Fruit fly (Drosophila melanogaster) whole organism, embryonic: ENCODE results near the gene scny.

Source experiments
- Ada2b ChIP-seq: fragments of 200-800 bp; sonication (Bioruptor generic); IDR thresholded peaks from 2 replicates; pipeline ENCODE4 v1.3.6; 2022; ENCODE audit warnings: missing biosample characterization, missing genetic modification characterization
- Blimp-1 ChIP-seq: fragments of 200-800 bp; sonication (Bioruptor generic); optimal IDR thresholded peaks from 3 replicates; lab custom pipeline; 2018; ENCODE audit warnings: missing biosample characterization, missing genetic modification characterization, mild to moderate bottlenecking, moderate library complexity, missing genetic modification reagents
- CG10147 ChIP-seq: fragments of 200-800 bp; sonication (Bioruptor generic); optimal IDR thresholded peaks from 2 replicates; lab custom pipeline; 2019; ENCODE audit warnings: missing biosample characterization, mild to moderate bottlenecking, missing genetic modification characterization, moderate library complexity
- CG10209 ChIP-seq: fragments of 200-800 bp; sonication (Bioruptor generic); optimal IDR thresholded peaks from 3 replicates; lab custom pipeline; 2017; ENCODE audit warnings: missing biosample characterization, mild to moderate bottlenecking, missing genetic modification characterization, missing genetic modification reagents
- CG10979 ChIP-seq: fragments of 200-800 bp; sonication (Bioruptor generic); optimal IDR thresholded peaks from 2 replicates; lab custom pipeline; 2018; ENCODE audit warnings: missing biosample characterization, mild to moderate bottlenecking, missing genetic modification characterization, moderate library complexity
- CG11504 ChIP-seq: fragments of 200-800 bp; sonication (Bioruptor generic); optimal IDR thresholded peaks from 3 replicates; lab custom pipeline; 2019; ENCODE audit warnings: missing biosample characterization, mild to moderate bottlenecking, missing genetic modification characterization, moderate library complexity
- CG11696 ChIP-seq: fragments of 200-800 bp; sonication (Bioruptor generic); IDR thresholded peaks from 2 replicates; pipeline ENCODE4 v1.3.6; 2022; ENCODE audit warnings: missing biosample characterization, missing genetic modification characterization
- CG12104 ChIP-seq: fragments of 200-800 bp; sonication (Bioruptor generic); optimal IDR thresholded peaks from 3 replicates; lab custom pipeline; 2016; ENCODE audit warnings: missing biosample characterization, missing genetic modification characterization
- CG12155 ChIP-seq: fragments of 200-800 bp; sonication (Bioruptor generic); optimal IDR thresholded peaks from 3 replicates; lab custom pipeline; 2016; ENCODE audit warnings: missing biosample characterization, missing genetic modification characterization
- CG12659 ChIP-seq: fragments of 200-800 bp; sonication (Bioruptor generic); optimal IDR thresholded peaks from 3 replicates; lab custom pipeline; 2017; ENCODE audit warnings: mild to moderate bottlenecking, missing biosample characterization, missing genetic modification reagents, missing genetic modification characterization
- CG13775 ChIP-seq: fragments of 200-800 bp; sonication (Bioruptor generic); optimal IDR thresholded peaks from 3 replicates; lab custom pipeline; 2017; ENCODE audit warnings: missing biosample characterization, mild to moderate bottlenecking, missing genetic modification characterization
- CG14014 ChIP-seq: fragments of 200-800 bp; sonication (Bioruptor generic); IDR thresholded peaks from 2 replicates; pipeline ENCODE4 v1.3.6; 2022; ENCODE audit warnings: missing biosample characterization, missing genetic modification characterization
- CG15696 ChIP-seq: fragments of 200-800 bp; sonication (Bioruptor generic); optimal IDR thresholded peaks from 2 replicates; lab custom pipeline; 2019; ENCODE audit warnings: missing biosample characterization, mild to moderate bottlenecking, missing genetic modification characterization, moderate library complexity
- CG1602 ChIP-seq: fragments of 200-800 bp; sonication (Bioruptor generic); optimal IDR thresholded peaks from 3 replicates; lab custom pipeline; 2016; ENCODE audit warnings: missing biosample characterization, missing genetic modification characterization
- CG1603 ChIP-seq: fragments of 200-800 bp; sonication (Bioruptor generic); optimal IDR thresholded peaks from 2 replicates; lab custom pipeline; 2019; ENCODE audit warnings: missing biosample characterization, mild to moderate bottlenecking, missing genetic modification characterization, moderate library complexity
- CG1792 ChIP-seq: fragments of 200-800 bp; sonication (Bioruptor generic); optimal IDR thresholded peaks from 2 replicates; lab custom pipeline; 2016; ENCODE audit warnings: missing biosample characterization, missing genetic modification characterization
- CG2875 ChIP-seq: fragments of 200-800 bp; sonication (Bioruptor generic); optimal IDR thresholded peaks from 2 replicates; lab custom pipeline; 2017; ENCODE audit warnings: missing biosample characterization, mild to moderate bottlenecking, missing genetic modification characterization, missing genetic modification reagents
- CG3281 ChIP-seq: fragments of 200-800 bp; sonication (Bioruptor generic); optimal IDR thresholded peaks from 3 replicates; lab custom pipeline; 2017; ENCODE audit warnings: missing biosample characterization, mild to moderate bottlenecking, missing genetic modification characterization
- CG4360 ChIP-seq: fragments of 200-800 bp; sonication (Bioruptor generic); IDR thresholded peaks from 2 replicates; pipeline ENCODE4 v1.3.6; 2022; ENCODE audit warnings: missing biosample characterization, missing genetic modification characterization
- CG4617 ChIP-seq: fragments of 200-800 bp; sonication (Bioruptor generic); optimal IDR thresholded peaks from 3 replicates; lab custom pipeline; 2016; ENCODE audit warnings: missing biosample characterization, missing genetic modification characterization, borderline replicate concordance
- CG8290 ChIP-seq, 3 experiments: fragments of 200-800 bp; sonication (Bioruptor generic); optimal IDR thresholded peaks; 2 replicates each; lab custom pipeline; 2016 to 2019; ENCODE audit warnings: missing biosample characterization in 3 of 3, missing genetic modification characterization in 3 of 3, mild to moderate bottlenecking in 2 of 3, moderate library complexity in 1 of 3
- CG8924 ChIP-seq: fragments of 200-800 bp; optimal IDR thresholded peaks from 3 replicates; lab custom pipeline; 2019; ENCODE audit warnings: missing biosample characterization, mild to moderate bottlenecking, missing genetic modification characterization, moderate library complexity
- Chrac-16 ChIP-seq: fragments of 200-800 bp; sonication (Bioruptor generic); optimal IDR thresholded peaks from 3 replicates; lab custom pipeline; 2016; ENCODE audit warnings: missing biosample characterization, missing genetic modification characterization
- CoRest ChIP-seq: fragments of 200-800 bp; sonication (Bioruptor generic); optimal IDR thresholded peaks from 3 replicates; lab custom pipeline; 2018; ENCODE audit warnings: missing biosample characterization, mild to moderate bottlenecking, missing genetic modification characterization, moderate library complexity
- Dbx ChIP-seq: fragments of 200-800 bp; sonication (Bioruptor generic); IDR thresholded peaks from 3 replicates; pipeline ENCODE4 v1.3.6; 2022; ENCODE audit warnings: missing biosample characterization, missing genetic modification characterization
- Dip3 ChIP-seq: fragments of 200-800 bp; sonication (Bioruptor generic); optimal IDR thresholded peaks from 3 replicates; lab custom pipeline; 2016; ENCODE audit warnings: missing biosample characterization, missing genetic modification characterization
- H2.0 ChIP-seq: fragments of 200-800 bp; sonication (Bioruptor generic); IDR thresholded peaks from 2 replicates; pipeline ENCODE4 v1.3.6; 2022; ENCODE audit warnings: missing biosample characterization, missing genetic modification characterization
- Hmx ChIP-seq: fragments of 200-800 bp; sonication (Bioruptor generic); optimal IDR thresholded peaks from 2 replicates; lab custom pipeline; 2016; ENCODE audit warnings: missing biosample characterization, missing genetic modification characterization
- NC2β ChIP-seq: fragments of 200-800 bp; sonication (Bioruptor generic); optimal IDR thresholded peaks from 2 replicates; lab custom pipeline; 2016; ENCODE audit warnings: missing biosample characterization, missing genetic modification characterization
- NfI ChIP-seq: fragments of 200-800 bp; sonication (Bioruptor generic); optimal IDR thresholded peaks from 3 replicates; lab custom pipeline; 2018; ENCODE audit warnings: missing biosample characterization, mild to moderate bottlenecking, missing genetic modification characterization, moderate library complexity
- Rfx ChIP-seq: fragments of 200-800 bp; sonication (Bioruptor generic); IDR thresholded peaks from 2 replicates; pipeline ENCODE4 v1.3.6; 2022; ENCODE audit warnings: missing biosample characterization, missing genetic modification characterization
- TFAM ChIP-seq: fragments of 200-800 bp; sonication (Bioruptor generic); optimal IDR thresholded peaks from 2 replicates; lab custom pipeline; 2017; ENCODE audit warnings: missing biosample characterization, missing genetic modification characterization, inconsistent platforms
- Taf1 ChIP-seq: fragments of 200-800 bp; sonication (Bioruptor generic); IDR thresholded peaks from 2 replicates; pipeline ENCODE4 v1.3.6; 2022; ENCODE audit warnings: missing biosample characterization, missing genetic modification characterization
- btn ChIP-seq: fragments of 200-800 bp; sonication (Bioruptor generic); optimal IDR thresholded peaks from 2 replicates; lab custom pipeline; 2016; ENCODE audit warnings: missing biosample characterization, missing genetic modification characterization
- cas ChIP-seq: fragments of 200-800 bp; sonication (Bioruptor generic); IDR thresholded peaks from 2 replicates; pipeline ENCODE4 v1.3.6; 2022; ENCODE audit warnings: missing biosample characterization, missing genetic modification characterization
- esg ChIP-seq: fragments of 200-800 bp; sonication (Bioruptor generic); conservative IDR thresholded peaks from 2 replicates; pipeline ENCODE4 v1.3.6; 2022; ENCODE audit warnings: missing biosample characterization, missing genetic modification characterization
- fd64A ChIP-seq: fragments of 200-800 bp; sonication (Bioruptor generic); optimal IDR thresholded peaks from 3 replicates; lab custom pipeline; 2018; ENCODE audit warnings: missing biosample characterization, mild to moderate bottlenecking, missing genetic modification characterization
- gfzf ChIP-seq: fragments of 200-800 bp; sonication (Bioruptor generic); optimal IDR thresholded peaks from 2 replicates; lab custom pipeline; 2016; ENCODE audit warnings: missing biosample characterization, mild to moderate bottlenecking, missing genetic modification characterization, moderate library complexity
- grn ChIP-seq: fragments of 200-800 bp; sonication (Bioruptor generic); optimal IDR thresholded peaks from 3 replicates; lab custom pipeline; 2017; ENCODE audit warnings: missing biosample characterization, missing genetic modification characterization
- h ChIP-seq: fragments of >200 bp; optimal IDR thresholded peaks from 2 replicates; lab custom pipeline; 2017
- ind ChIP-seq: fragments of 200-800 bp; sonication (Bioruptor generic); optimal IDR thresholded peaks from 3 replicates; lab custom pipeline; 2016; ENCODE audit warnings: missing biosample characterization, missing genetic modification characterization
- lilli ChIP-seq: fragments of 200-800 bp; sonication (Bioruptor generic); optimal IDR thresholded peaks from 3 replicates; lab custom pipeline; 2016; ENCODE audit warnings: missing biosample characterization, missing genetic modification characterization
- lmd ChIP-seq: fragments of 200-800 bp; sonication (Bioruptor generic); IDR thresholded peaks from 2 replicates; pipeline ENCODE4 v1.3.6; 2022; ENCODE audit warnings: missing biosample characterization, missing genetic modification characterization
- luna ChIP-seq: fragments of 200-800 bp; sonication (Bioruptor generic); optimal IDR thresholded peaks from 2 replicates; lab custom pipeline; 2016; ENCODE audit warnings: missing biosample characterization, missing genetic modification characterization
- mam ChIP-seq: fragments of 200-800 bp; sonication (Bioruptor generic); optimal IDR thresholded peaks from 3 replicates; lab custom pipeline; 2016; ENCODE audit warnings: missing biosample characterization, missing genetic modification characterization
- pan ChIP-seq, 4 experiments: fragments of >200 bp in 3 of 4; fragments of 200-800 bp in 1 of 4; sonication (Bioruptor generic) in 1 of 4; optimal IDR thresholded peaks in 3 of 4; IDR thresholded peaks in 1 of 4; 2 replicates each; pipeline versions ENCODE4 v1.3.6 to Lab custom; 2017 to 2022; ENCODE audit warnings: missing biosample characterization in 2 of 4, missing genetic modification characterization in 2 of 4, mixed read lengths in 1 of 4
- salm ChIP-seq: fragments of 200-800 bp; sonication (Bioruptor generic); optimal IDR thresholded peaks from 2 replicates; lab custom pipeline; 2018; ENCODE audit warnings: missing biosample characterization, mild to moderate bottlenecking, missing genetic modification characterization
- sens-2 ChIP-seq: fragments of 200-800 bp; sonication (Bioruptor generic); IDR thresholded peaks from 2 replicates; pipeline ENCODE4 v1.3.6; 2022; ENCODE audit warnings: missing biosample characterization, missing genetic modification characterization
- slp2 ChIP-seq: fragments of 200-800 bp; sonication (Bioruptor generic); optimal IDR thresholded peaks from 2 replicates; lab custom pipeline; 2016; ENCODE audit warnings: missing biosample characterization, missing genetic modification characterization
- stc ChIP-seq: fragments of 200-800 bp; sonication (Bioruptor generic); IDR thresholded peaks from 2 replicates; pipeline ENCODE4 v1.3.6; 2022; ENCODE audit warnings: missing biosample characterization, missing genetic modification characterization
- yki ChIP-seq: fragments of >200 bp; optimal IDR thresholded peaks from 3 replicates; lab custom pipeline; 2018

The scny gene

dm6 chr3L:5819310-5819709, 50.5 kb downstream of the scny start (continued):
- TF ChIP-seq CG12104 (GFP tag; lab: Kevin White, UChicago) (no peak), Ada2b (peak; percentile 51), CG4360 (no peak), CG14014 (GFP tag; lab: Robert Waterston, UW) (peak; percentile 36; the same call in 1 of the 2 replicates), H2.0 (peak; percentile 4; the same call in 1 of the 2 replicates), grn (GFP tag; lab: Kevin White, UChicago) (no peak), Dip3 (GFP tag; lab: Kevin White, UChicago) (peak; percentile 42), CG15696 (no peak), Hmx (GFP tag; lab: Kevin White, UChicago) (no peak), btn (GFP tag; lab: Kevin White, UChicago) (no peak), CG10209 (GFP tag; lab: Kevin White, UChicago) (peak; percentile 31), pan (optimal IDR thresholded peaks at IDR 0.05; lab: Kevin White, UChicago) (no peak), pan (GFP tag; optimal IDR thresholded peaks at IDR 0.05 in 1 of 2, IDR thresholded peaks at IDR 0.05 in 1 of 2) (peak in 1 of 2 experiments; percentile 44), CG12659 (GFP tag; lab: Kevin White, UChicago) (peak; percentile 3), NfI (GFP tag; lab: Kevin White, UChicago) (peak; percentile 2), CG2875 (GFP tag; lab: Kevin White, UChicago) (peak; percentile 15), TFAM (no peak), stc (GFP tag; lab: Robert Waterston, UW) (peak; percentile 33; the same call in 1 of the 2 replicates), Blimp-1 (peak; percentile 14), gfzf (GFP tag; lab: Kevin White, UChicago) (no peak), CG11504 (tag; lab: Kevin White, UChicago) (peak; percentile 47), salm (tag; lab: Kevin White, UChicago) (peak; percentile 6), ind (GFP tag; lab: Kevin White, UChicago) (peak; percentile 33), CG1792 (GFP tag; lab: Kevin White, UChicago) (no peak), NC2β (GFP tag; lab: Kevin White, UChicago) (no peak), CG8924 (no peak), Dbx (0 out of 3 replicates have a peak, but pooled peaks have one; percentile 25), CG12155 (GFP tag; lab: Kevin White, UChicago) (peak; percentile 35), yki (lab: Kevin White, UChicago) (no peak), CG11696 (no peak), CG1602 (GFP tag; lab: Kevin White, UChicago) (peak; percentile 39), sens-2 (no peak), CG4617 (GFP tag; lab: Kevin White, UChicago) (no peak), mam (GFP tag; lab: Kevin White, UChicago) (peak; percentile 57), Chrac-16 (peak; percentile 3), CoRest (tag; lab: Kevin White, UChicago) (peak; percentile 44), CG1603 (peak; percentile 24), fd64A (GFP tag; lab: Kevin White, UChicago) (no peak), lilli (GFP tag; lab: Kevin White, UChicago) (peak; percentile 52), lmd (GFP tag; lab: Robert Waterston, UW) (peak; percentile 67), Rfx (GFP tag; lab: Robert Waterston, UW) (peak; percentile 55; the same call in 1 of the 2 replicates), Taf1 (GFP tag; lab: Robert Waterston, UW) (no peak), h (lab: Kevin White, UChicago) (no peak), esg (GFP tag; lab: Robert Waterston, UW) (peak; percentile 41), CG8290 (GFP tag; optimal IDR thresholded peaks at IDR 0.05; lab: Kevin White, UChicago) (no peak), CG8290 (tag; optimal IDR thresholded peaks at IDR 0.05; lab: Kevin White, UChicago) (peak in 1 of 2 experiments; percentile 34), CG13775 (GFP tag; lab: Kevin White, UChicago) (no peak), slp2 (GFP tag; lab: Kevin White, UChicago) (no peak), CG10979 (tag; lab: Kevin White, UChicago) (no peak), CG10147 (GFP tag; lab: Kevin White, UChicago) (no peak), CG3281 (peak; percentile 21), cas (GFP tag; lab: Robert Waterston, UW) (no peak), luna (peak; percentile 6)
